Worm (Caenorhabditis elegans): ENCODE measurements around the gene C37C3.11.
A peak's percentile ranks its signal among the peaks of the same experiment; 100 is the strongest.

The C37C3.11 gene

DNA sequence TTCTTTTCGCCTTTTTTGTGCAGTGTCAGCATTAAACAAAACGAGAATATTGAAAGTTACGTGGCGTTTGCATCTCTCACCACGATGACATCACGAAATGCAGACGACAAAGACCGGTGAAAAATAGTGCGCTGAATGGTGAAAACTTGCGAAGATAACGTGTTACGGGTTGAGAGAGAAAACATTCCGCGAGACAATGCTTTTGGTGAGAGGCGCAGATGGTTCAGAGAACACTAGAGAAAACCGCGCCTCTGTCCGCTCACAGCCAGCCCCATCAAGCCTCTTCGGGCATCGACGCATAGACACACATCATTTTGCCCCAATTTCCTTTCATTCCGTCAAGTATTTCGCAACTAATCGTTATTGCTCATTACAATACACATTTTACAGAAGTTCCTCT is 10.0 kb downstream of the C37C3.11 start, which contains the start of the genes C37C3.9 and C37C3.18 (continued):
- TF ChIP-seq dve-1 (tag; optimal IDR thresholded peaks at IDR 0.05; ENCODE audit: insufficient read depth) (peak; percentile 88), hif-1 (tag; optimal IDR thresholded peaks at IDR 0.05) (peak in 1 of 2 experiments; percentile 64), dpl-1 (GFP tag; optimal IDR thresholded peaks at IDR 0.05) (peak; percentile 31), ZK337.2 (GFP tag; IDR thresholded peaks at IDR 0.05) (no peak), F37D6.2 (tag; optimal IDR thresholded peaks at IDR 0.05) (peak; percentile 12), fkh-10 (GFP tag; optimal IDR thresholded peaks at IDR 0.05) (peak; percentile 23), aha-1 (tag) (peak; percentile 97), T26A8.4 (GFP tag; IDR thresholded peaks at IDR 0.05) (peak; percentile 68), nhr-48 (tag; optimal IDR thresholded peaks at IDR 0.05) (peak; percentile 56), nhr-111 (GFP tag; optimal IDR thresholded peaks at IDR 0.05) (no peak), arid-1 (GFP tag; conservative IDR thresholded peaks at IDR 0.05) (0 out of 2 replicates have a peak, but pooled peaks have one; percentile 22), ceh-44 (GFP tag; IDR thresholded peaks at IDR 0.05) (no peak), lin-1 (GFP tag; IDR thresholded peaks at IDR 0.05) (peak; percentile 50; the same call in 1 of the 2 replicates), madf-9 (GFP tag; conservative IDR thresholded peaks at IDR 0.05) (no peak), ctbp-1 (GFP tag; IDR thresholded peaks at IDR 0.05) (no peak; the same call in 1 of the 2 replicates), php-3 (GFP tag; IDR thresholded peaks at IDR 0.05) (no peak), egl-43 (GFP tag; IDR thresholded peaks at IDR 0.05) (peak; percentile 76; the same call in 1 of the 2 replicates), lin-39 (tag; optimal IDR thresholded peaks at IDR 0.05) (no peak), unc-62 (GFP tag; optimal IDR thresholded peaks at IDR 0.05 in 1 of 2) (peak in 1 of 2 experiments; percentile 97), unc-62 (tag; optimal IDR thresholded peaks at IDR 0.05) (no peak), hlh-30 (tag; optimal IDR thresholded peaks at IDR 0.05; ENCODE audit: insufficient read depth) (peak; percentile 76), unc-39 (tag; optimal IDR thresholded peaks at IDR 0.05) (no peak), daf-16 (GFP tag; optimal IDR thresholded peaks at IDR 0.05) (no peak), daf-16 (tag; optimal IDR thresholded peaks at IDR 0.05) (peak; percentile 77), lim-7 (GFP tag; IDR thresholded peaks at IDR 0.05) (no peak), spr-3 (GFP tag; optimal IDR thresholded peaks at IDR 0.05) (no peak), ces-1 (GFP tag; optimal IDR thresholded peaks at IDR 0.05) (peak; percentile 46), F26F4.8 (GFP tag; conservative IDR thresholded peaks at IDR 0.05) (no peak), mes-2 (tag; optimal IDR thresholded peaks at IDR 0.05; ENCODE audit: poor library complexity, severe bottlenecking) (peak; percentile 72), mxl-3 (GFP tag; optimal IDR thresholded peaks at IDR 0.05) (peak; percentile 84), F49E8.2 (tag; optimal IDR thresholded peaks at IDR 0.05; ENCODE audit: borderline replicate concordance) (no peak), attf-4 (tag; optimal IDR thresholded peaks at IDR 0.05) (no peak), daf-12 (tag; optimal IDR thresholded peaks at IDR 0.05) (no peak), ZK546.5 (tag; optimal IDR thresholded peaks at IDR 0.05) (no peak), hmg-1.1 (GFP tag; IDR thresholded peaks at IDR 0.05) (peak; percentile 90), snpc-1.2 (GFP tag; IDR thresholded peaks at IDR 0.05) (no peak), aly-2 (tag; optimal IDR thresholded peaks at IDR 0.05) (no peak), duxl-1 (tag; optimal IDR thresholded peaks at IDR 0.05; ENCODE audit: poor library complexity) (no peak), madf-5 (GFP tag; IDR thresholded peaks at IDR 0.05) (no peak), lin-15B (tag; optimal IDR thresholded peaks at IDR 0.05) (no peak), nhr-102 (tag; optimal IDR thresholded peaks at IDR 0.05) (peak; percentile 60), tra-1 (GFP tag; IDR thresholded peaks at IDR 0.05) (no peak; the same call in 1 of the 2 replicates), ztf-7 (tag; optimal IDR thresholded peaks at IDR 0.05) (peak; percentile 64), nhr-25 (tag; optimal IDR thresholded peaks at IDR 0.05; ENCODE audit: borderline replicate concordance, insufficient read depth) (peak; percentile 37), Y75B8A.6 (GFP tag; IDR thresholded peaks at IDR 0.05) (no peak), D1046.2 (GFP tag; IDR thresholded peaks at IDR 0.05) (0 out of 2 replicates have a peak, but pooled peaks have one; percentile 63), jun-1 (tag; optimal IDR thresholded peaks at IDR 0.05) (peak; percentile 77), F10B5.3 (tag; optimal IDR thresholded peaks at IDR 0.05) (no peak), nhr-42 (GFP tag; IDR thresholded peaks at IDR 0.05) (peak; percentile 35; the same call in 1 of the 2 replicates), nhr-11 (tag; optimal IDR thresholded peaks at IDR 0.05) (peak; percentile 77), saeg-2 (GFP tag; IDR thresholded peaks at IDR 0.05) (no peak)

Measured in whole organism, L4 larva.